Fruit fly (Drosophila melanogaster) whole organism, adult: Measurements from ENCODE around the gene PH4alphaSG2.

Source experiments
- CG11617 ChIP-seq: fragments of 200-800 bp; sonication (Bioruptor generic); optimal IDR thresholded peaks from 2 replicates; lab custom pipeline; 2017; ENCODE audit warnings: mild to moderate bottlenecking, missing biosample characterization, missing genetic modification reagents, missing genetic modification characterization
- CG12768 ChIP-seq: fragments of 200-800 bp; sonication (Bioruptor generic); optimal IDR thresholded peaks from 2 replicates; lab custom pipeline; 2017; ENCODE audit warnings: missing biosample characterization, missing genetic modification characterization, mild to moderate bottlenecking, moderate library complexity, missing genetic modification reagents
- CG5204 ChIP-seq: fragments of 200-800 bp; sonication (Bioruptor generic); optimal IDR thresholded peaks from 2 replicates; lab custom pipeline; 2016; ENCODE audit warnings: missing biosample characterization, missing genetic modification characterization
- CG7045 ChIP-seq: fragments of 200-800 bp; sonication (Bioruptor generic); optimal IDR thresholded peaks from 2 replicates; lab custom pipeline; 2017; ENCODE audit warnings: missing biosample characterization, mild to moderate bottlenecking, missing genetic modification characterization
- CG7101 ChIP-seq: fragments of 200-800 bp; sonication (Bioruptor generic); optimal IDR thresholded peaks from 2 replicates; lab custom pipeline; 2018; ENCODE audit warnings: missing biosample characterization, mild to moderate bottlenecking, missing genetic modification characterization, moderate library complexity
- Clk ChIP-seq: fragments of 200-800 bp; sonication (Bioruptor generic); optimal IDR thresholded peaks from 2 replicates; lab custom pipeline; 2017; ENCODE audit warnings: missing biosample characterization, missing genetic modification characterization
- Crg-1 ChIP-seq: fragments of 200-800 bp; sonication (Bioruptor generic); optimal IDR thresholded peaks from 2 replicates; lab custom pipeline; 2016; ENCODE audit warnings: missing biosample characterization, missing genetic modification characterization
- Hr96 ChIP-seq: fragments of 200-800 bp; sonication (Bioruptor generic); optimal IDR thresholded peaks from 2 replicates; lab custom pipeline; 2016; ENCODE audit warnings: missing biosample characterization, missing genetic modification characterization
- Mnt ChIP-seq: fragments of 200-800 bp; sonication (Bioruptor generic); optimal IDR thresholded peaks from 2 replicates; lab custom pipeline; 2016; ENCODE audit warnings: missing biosample characterization, mild to moderate bottlenecking, missing genetic modification characterization
- cic ChIP-seq: fragments of 200-800 bp; sonication (Bioruptor generic); optimal IDR thresholded peaks from 2 replicates; lab custom pipeline; 2017; ENCODE audit warnings: missing biosample characterization, mild to moderate bottlenecking, missing genetic modification characterization, moderate library complexity
- cnc ChIP-seq, 2 experiments: fragments of >200 bp; optimal IDR thresholded peaks; 2 replicates each; lab custom pipeline; 2017
- kay ChIP-seq: fragments of 200-800 bp; sonication (Bioruptor generic); peaks from one replicate; lab custom pipeline; 2016; ENCODE audit warnings: missing biosample characterization, missing genetic modification characterization, borderline replicate concordance
- pad ChIP-seq: fragments of 200-800 bp; sonication (Bioruptor generic); optimal IDR thresholded peaks from 3 replicates; lab custom pipeline; 2017; ENCODE audit warnings: missing biosample characterization, missing genetic modification characterization, mild to moderate bottlenecking, moderate library complexity, missing genetic modification reagents

DNA sequence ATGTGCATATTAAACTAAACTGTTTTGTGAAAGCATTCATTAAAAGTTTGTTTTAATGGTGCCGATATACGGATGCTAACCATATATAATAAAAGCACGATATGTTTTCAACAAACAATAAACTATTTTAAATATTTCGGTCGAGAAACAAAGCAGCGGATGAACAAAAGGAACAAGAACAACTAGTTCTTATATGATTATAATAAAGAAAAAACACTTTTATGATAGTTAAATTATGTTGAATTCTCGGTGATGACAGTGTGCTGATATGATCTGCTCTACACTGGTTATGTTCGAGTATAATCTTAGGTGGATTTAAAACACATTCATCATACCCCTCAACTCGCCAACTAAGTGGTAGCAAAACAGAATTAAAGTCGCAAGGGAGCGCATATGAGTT is 14.0 kb upstream of the PH4alphaSG2 start:
- no peak for TF ChIP-seq Clk (GFP tag; lab: Kevin White, UChicago)
- no peak for TF ChIP-seq Crg-1 (GFP tag; lab: Kevin White, UChicago)
- TF ChIP-seq pad: no peak
- TF ChIP-seq Mnt (GFP tag; lab: Kevin White, UChicago): no peak
- TF ChIP-seq cic (GFP tag; lab: Kevin White, UChicago): no peak
- no peak for TF ChIP-seq CG7045 (GFP tag; lab: Kevin White, UChicago)
- no peak for TF ChIP-seq CG12768 (GFP tag; lab: Kevin White, UChicago)
- no peak for TF ChIP-seq kay
- TF ChIP-seq CG11617: no peak
- TF ChIP-seq CG7101: no peak
- no peak for TF ChIP-seq cnc (optimal IDR thresholded peaks at IDR 0.05; lab: Kevin White, UChicago)
- TF ChIP-seq CG5204 (GFP tag; lab: Kevin White, UChicago): no peak
- no peak for TF ChIP-seq Hr96 (GFP tag; lab: Kevin White, UChicago)
